Fruit fly (Drosophila melanogaster): ENCODE data around the gene E23.
A peak's percentile ranks its signal among the peaks of the same experiment; 100 is the strongest.

The E23 gene

dm6 chr2L:3323319-3324287 lies 31.0 kb downstream of the E23 start, which contains the start of gene CG33281:
Gene CG33281, plus strand, starts transcription at chr2L:3324237.
- TF ChIP-seq Hr83 (GFP tag; optimal IDR thresholded peaks at IDR 0.05; ENCODE audit: poor library complexity, severe bottlenecking), result no peak
- TF ChIP-seq Sp1 (GFP tag; optimal IDR thresholded peaks at IDR 0.05), result no peak
- no peak for TF ChIP-seq Vsx2 (GFP tag; optimal IDR thresholded peaks at IDR 0.05; ENCODE audit: partially characterized antibody)
- TF ChIP-seq CG9705 (GFP tag; optimal IDR thresholded peaks at IDR 0.05), result no peak
- no peak for TF ChIP-seq N (GFP tag; optimal IDR thresholded peaks at IDR 0.05)

- TF ChIP-seq Rel (GFP tag; optimal IDR thresholded peaks at IDR 0.05) (no peak), Rel (tag; optimal IDR thresholded peaks at IDR 0.05) (peak; percentile 90), N (GFP tag; optimal IDR thresholded peaks at IDR 0.05) (peak; percentile 80), dmrt93B (GFP tag; optimal IDR thresholded peaks at IDR 0.05) (no peak), CG9705 (GFP tag; optimal IDR thresholded peaks at IDR 0.05) (no peak)
Measured at dm6 chr2L:3319731-3320295, 34.8 kb downstream of the E23 start, which contains the start of the genes Fign and CG8837. Gene Fign, minus strand, starts transcription at chr2L:3319872. Gene CG8837, plus strand, starts transcription at chr2L:3320245.

dm6 chr2L:3308529-3309272 lies 45.9 kb downstream of the E23 start, which contains the start of gene CG15406:
Gene CG15406, plus strand, starts transcription at chr2L:3309222.
- TF ChIP-seq psq (GFP tag; optimal IDR thresholded peaks at IDR 0.05) (no peak), usp (GFP tag; optimal IDR thresholded peaks at IDR 0.05) (no peak), Jra (GFP tag; optimal IDR thresholded peaks at IDR 0.05) (no peak), N (GFP tag; optimal IDR thresholded peaks at IDR 0.05) (no peak), Vsx2 (GFP tag; optimal IDR thresholded peaks at IDR 0.05; ENCODE audit: partially characterized antibody) (no peak), Mio (GFP tag; optimal IDR thresholded peaks at IDR 0.05) (no peak), Hr78 (GFP tag; optimal IDR thresholded peaks at IDR 0.05) (no peak), CrebA (GFP tag; optimal IDR thresholded peaks at IDR 0.05; ENCODE audit: borderline replicate concordance) (no peak), ey (GFP tag; optimal IDR thresholded peaks at IDR 0.05) (no peak), dsf (GFP tag; optimal IDR thresholded peaks at IDR 0.05; ENCODE audit: borderline replicate concordance) (no peak), sv (GFP tag; optimal IDR thresholded peaks at IDR 0.05) (no peak), Dfd (GFP tag; optimal IDR thresholded peaks at IDR 0.05) (no peak), GATAd (GFP tag; optimal IDR thresholded peaks at IDR 0.05) (no peak), sage (GFP tag; optimal IDR thresholded peaks at IDR 0.05) (no peak), jim (GFP tag; optimal IDR thresholded peaks at IDR 0.05) (no peak), lola (GFP tag; optimal IDR thresholded peaks at IDR 0.05) (no peak), fru (GFP tag; optimal IDR thresholded peaks at IDR 0.05) (no peak), foxo (GFP tag; optimal IDR thresholded peaks at IDR 0.05) (no peak), Hnf4 (GFP tag; optimal IDR thresholded peaks at IDR 0.05) (no peak)

DNA sequence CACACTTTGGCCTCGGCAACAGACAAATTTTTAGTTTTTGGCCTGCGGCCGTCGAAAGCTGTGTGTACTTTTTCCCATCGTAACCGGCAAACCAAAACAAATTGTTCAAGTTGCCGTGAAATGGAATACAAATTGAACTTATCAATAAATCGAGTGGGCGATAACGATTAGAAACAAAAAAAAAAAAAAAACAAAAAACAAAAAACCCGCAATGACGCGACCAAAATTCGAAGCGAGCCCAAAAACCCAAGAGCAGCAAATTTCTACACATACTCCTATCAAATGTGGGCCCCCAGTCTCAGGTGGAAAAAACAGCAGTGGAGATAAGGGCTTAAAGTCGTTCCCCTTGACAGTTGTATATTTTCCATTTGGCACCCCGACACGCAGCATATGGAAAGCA lies 47.4 kb downstream of the E23 start:
- TF ChIP-seq Abd-B (GFP tag; optimal IDR thresholded peaks at IDR 0.05) (no peak), OdsH (GFP tag; optimal IDR thresholded peaks at IDR 0.05) (no peak), foxo (GFP tag; optimal IDR thresholded peaks at IDR 0.05) (no peak), HLH106 (tag; optimal IDR thresholded peaks at IDR 0.05) (no peak), dl (GFP tag; optimal IDR thresholded peaks at IDR 0.05; ENCODE audit: insufficient read depth in 1 of 2, partially characterized antibody in 2 of 2) (no peak), h (GFP tag; optimal IDR thresholded peaks at IDR 0.05) (peak; percentile 18), Hr78 (GFP tag; optimal IDR thresholded peaks at IDR 0.05) (no peak), br (GFP tag; optimal IDR thresholded peaks at IDR 0.05) (no peak), Rel (GFP tag; optimal IDR thresholded peaks at IDR 0.05) (no peak), Rel (tag; optimal IDR thresholded peaks at IDR 0.05) (peak; percentile 63), N (GFP tag; optimal IDR thresholded peaks at IDR 0.05) (no peak), Myc (optimal IDR thresholded peaks at IDR 0.05) (no peak), CrebA (GFP tag; optimal IDR thresholded peaks at IDR 0.05; ENCODE audit: borderline replicate concordance) (peak; percentile 26), Mio (GFP tag; optimal IDR thresholded peaks at IDR 0.05) (no peak), sv (GFP tag; optimal IDR thresholded peaks at IDR 0.05) (no peak), CG32264 (GFP tag; optimal IDR thresholded peaks at IDR 0.05) (no peak)
